Worm (Caenorhabditis elegans) whole organism, L4 larva: ENCODE data around the gene ubxn-5.
A peak's percentile ranks its signal among the peaks of the same experiment; 100 is the strongest.

Experiments used
- F10B5.3 ChIP-seq: sonication (generic microtip); optimal IDR thresholded peaks from 2 replicates; lab custom pipeline; 2016; ENCODE audit warnings: mild to moderate bottlenecking, missing genetic modification characterization, missing compliant biosample characterization
- R02D3.7 ChIP-seq: fragments of 150-350 bp; sonication (generic microtip); optimal IDR thresholded peaks from 3 replicates; lab custom pipeline; 2014; ENCODE audit warnings: missing biosample characterization, missing genetic modification characterization
- T20F7.1 ChIP-seq: fragments of 200-800 bp; sonication (Bioruptor generic); optimal IDR thresholded peaks from 2 replicates; lab custom pipeline; 2018; ENCODE audit warnings: mild to moderate bottlenecking, missing genetic modification characterization, missing compliant biosample characterization
- T26A8.4 ChIP-seq: fragments of 200-800 bp; sonication (Bioruptor generic); IDR thresholded peaks from 2 replicates; pipeline ENCODE4 v1.3.6; 2022; ENCODE audit warnings: missing genetic modification characterization, missing compliant biosample characterization
- Y48G9A.11 ChIP-seq: fragments of 200-800 bp; sonication (Bioruptor generic); IDR thresholded peaks from 2 replicates; pipeline ENCODE4 v1.3.6; 2022; ENCODE audit warnings: missing genetic modification reagents, missing genetic modification characterization, missing compliant biosample characterization
- Y5F2A.4 ChIP-seq: fragments of 200-800 bp; sonication (Bioruptor generic); optimal IDR thresholded peaks from 2 replicates; lab custom pipeline; 2018; ENCODE audit warnings: mild to moderate bottlenecking, missing genetic modification characterization, missing compliant biosample characterization
- ZK546.5 ChIP-seq, 2 experiments: sonication (generic microtip); optimal IDR thresholded peaks; 2 replicates each; lab custom pipeline; 2017; ENCODE audit warnings: missing biosample characterization in 2 of 2, missing genetic modification characterization in 2 of 2
- aha-1 ChIP-seq: fragments of 150-350 bp; peaks from one replicate; lab custom pipeline; 2014; ENCODE audit warnings: missing biosample characterization, missing genetic modification characterization
- ama-1 ChIP-seq: fragments of 150-350 bp; optimal IDR thresholded peaks from 2 replicates; lab custom pipeline; 2014; ENCODE audit warnings: inconsistent platforms, mixed read lengths
- arid-1 ChIP-seq: fragments of 200-800 bp; sonication (Bioruptor generic); conservative IDR thresholded peaks from 2 replicates; pipeline ENCODE4 v1.3.6; 2022; ENCODE audit warnings: missing genetic modification reagents, missing genetic modification characterization, missing compliant biosample characterization
- attf-4 ChIP-seq: sonication (generic microtip); optimal IDR thresholded peaks from 3 replicates; lab custom pipeline; 2017; ENCODE audit warnings: missing biosample characterization, missing genetic modification characterization
- ces-1 ChIP-seq: fragments of 150-350 bp; sonication (generic microtip); optimal IDR thresholded peaks from 4 replicates; lab custom pipeline; 2014; ENCODE audit warnings: missing biosample characterization, missing genetic modification reagents, missing genetic modification characterization
- daf-16 ChIP-seq, 3 experiments: sonication (generic microtip); optimal IDR thresholded peaks; 2 replicates each; lab custom pipeline; 2016 to 2017; ENCODE audit warnings: missing genetic modification characterization in 3 of 3, missing genetic modification reagents in 3 of 3, mild to moderate bottlenecking in 2 of 3, missing compliant biosample characterization in 2 of 3, missing biosample characterization in 1 of 3, moderate library complexity in 1 of 3
- daf-19 ChIP-seq: fragments of 200-800 bp; sonication (Bioruptor generic); conservative IDR thresholded peaks from 2 replicates; pipeline ENCODE4 v1.3.6; 2022; ENCODE audit warnings: missing genetic modification characterization, missing compliant biosample characterization
- dmd-6 ChIP-seq: fragments of 200-800 bp; sonication (Bioruptor generic); IDR thresholded peaks from 2 replicates; pipeline ENCODE4 v1.3.6; 2022; ENCODE audit warnings: missing genetic modification reagents, missing genetic modification characterization, missing compliant biosample characterization
- dmd-9 ChIP-seq: fragments of 200-800 bp; sonication (Bioruptor generic); IDR thresholded peaks from 2 replicates; pipeline ENCODE4 v1.3.6; 2022; ENCODE audit warnings: missing genetic modification reagents, missing genetic modification characterization, missing compliant biosample characterization
- dpl-1 ChIP-seq: fragments of 150-350 bp; optimal IDR thresholded peaks from 2 replicates; lab custom pipeline; 2014; ENCODE audit warnings: missing biosample characterization, missing genetic modification reagents, missing genetic modification characterization
- dve-1 ChIP-seq: sonication (generic microtip); optimal IDR thresholded peaks from 2 replicates; lab custom pipeline; 2017; ENCODE audit warnings: antibody characterized with exemption, mild to moderate bottlenecking, missing genetic modification characterization, missing compliant biosample characterization; ENCODE audit not compliant: insufficient read depth
- fkh-10 ChIP-seq: fragments of 150-350 bp; optimal IDR thresholded peaks from 2 replicates; lab custom pipeline; 2014; ENCODE audit warnings: missing biosample characterization, missing genetic modification reagents, missing genetic modification characterization
- hif-1 ChIP-seq, 2 experiments: sonication (generic microtip); optimal IDR thresholded peaks; 2 replicates each; lab custom pipeline; 2016 to 2017; ENCODE audit warnings: missing compliant biosample characterization in 2 of 2, missing genetic modification characterization in 2 of 2, missing genetic modification reagents in 2 of 2, missing genotype in 2 of 2, mild to moderate bottlenecking in 1 of 2
- hlh-11 ChIP-seq: fragments of 200-800 bp; sonication (Bioruptor generic); optimal IDR thresholded peaks from 2 replicates; lab custom pipeline; 2018; ENCODE audit warnings: mild to moderate bottlenecking, missing genetic modification characterization, missing compliant biosample characterization
- hlh-30 ChIP-seq: sonication (generic microtip); optimal IDR thresholded peaks from 2 replicates; lab custom pipeline; 2017; ENCODE audit warnings: antibody characterized with exemption, mild to moderate bottlenecking, missing genetic modification characterization, missing compliant biosample characterization; ENCODE audit not compliant: insufficient read depth
- hmg-1.1 ChIP-seq: fragments of 200-800 bp; sonication (Bioruptor generic); IDR thresholded peaks from 2 replicates; pipeline ENCODE4 v1.3.6; 2022; ENCODE audit warnings: missing genetic modification reagents, missing genetic modification characterization, missing compliant biosample characterization
- lin-1 ChIP-seq: fragments of 200-800 bp; sonication (Bioruptor generic); IDR thresholded peaks from 2 replicates; pipeline ENCODE4 v1.3.6; 2022; ENCODE audit warnings: missing genetic modification reagents, missing genetic modification characterization, missing compliant biosample characterization
- lin-38 ChIP-seq: fragments of 200-800 bp; sonication (Bioruptor generic); IDR thresholded peaks from 2 replicates; pipeline ENCODE4 v1.3.6; 2022; ENCODE audit warnings: missing genetic modification reagents, missing genetic modification characterization, missing compliant biosample characterization
- lsy-2 ChIP-seq, 2 experiments: fragments of 150-350 bp in 1 of 2; sonication (generic microtip) in 1 of 2; optimal IDR thresholded peaks; 2 replicates each; lab custom pipeline; 2014 to 2017; ENCODE audit warnings: missing biosample characterization in 2 of 2, missing genetic modification characterization in 2 of 2
- madf-5 ChIP-seq, 2 experiments: fragments of 200-800 bp; sonication (Bioruptor generic); IDR thresholded peaks; 2 replicates each; pipeline ENCODE4 v1.3.6; 2022; ENCODE audit warnings: missing compliant biosample characterization in 2 of 2, missing genetic modification characterization in 2 of 2
- mep-1 ChIP-seq: fragments of 150-350 bp; sonication (generic microtip); optimal IDR thresholded peaks from 3 replicates; lab custom pipeline; 2014; ENCODE audit warnings: missing biosample characterization, missing genetic modification characterization
- mes-2 ChIP-seq: sonication (generic microtip); optimal IDR thresholded peaks from 2 replicates; lab custom pipeline; 2016; ENCODE audit warnings: missing genotype, mild to moderate bottlenecking, missing genetic modification characterization, missing compliant biosample characterization; ENCODE audit not compliant: poor library complexity, severe bottlenecking
- nhr-102 ChIP-seq: sonication (generic microtip); optimal IDR thresholded peaks from 2 replicates; lab custom pipeline; 2016; ENCODE audit warnings: mild to moderate bottlenecking, missing genetic modification characterization, moderate library complexity, missing compliant biosample characterization
- nhr-11 ChIP-seq: fragments of 150-350 bp; optimal IDR thresholded peaks from 2 replicates; lab custom pipeline; 2014; ENCODE audit warnings: missing biosample characterization, missing genetic modification characterization
- nhr-28 ChIP-seq: fragments of 150-350 bp; optimal IDR thresholded peaks from 2 replicates; lab custom pipeline; 2014; ENCODE audit warnings: missing biosample characterization, missing genetic modification characterization
- nhr-41 ChIP-seq: fragments of 200-800 bp; sonication (Bioruptor generic); IDR thresholded peaks from 2 replicates; pipeline ENCODE4 v1.3.6; 2022; ENCODE audit warnings: missing genetic modification reagents, missing genetic modification characterization, missing compliant biosample characterization
- nhr-48 ChIP-seq: sonication (generic microtip); optimal IDR thresholded peaks from 2 replicates; lab custom pipeline; 2016; ENCODE audit warnings: mild to moderate bottlenecking, missing genetic modification characterization, missing compliant biosample characterization
- nhr-6 ChIP-seq: fragments of 150-350 bp; optimal IDR thresholded peaks from 2 replicates; lab custom pipeline; 2014; ENCODE audit warnings: missing biosample characterization, missing genetic modification characterization
- nhr-77 ChIP-seq: fragments of 150-350 bp; optimal IDR thresholded peaks from 2 replicates; lab custom pipeline; 2014; ENCODE audit warnings: missing biosample characterization, missing genetic modification characterization
- php-3 ChIP-seq: fragments of 200-800 bp; sonication (Bioruptor generic); IDR thresholded peaks from 2 replicates; pipeline ENCODE4 v1.3.6; 2022; ENCODE audit warnings: missing genetic modification reagents, missing genetic modification characterization, missing compliant biosample characterization
- pqm-1 ChIP-seq: sonication (generic microtip); optimal IDR thresholded peaks from 2 replicates; lab custom pipeline; 2017; ENCODE audit warnings: missing biosample characterization, missing genetic modification characterization
- rbr-2 ChIP-seq: sonication (generic microtip); optimal IDR thresholded peaks from 2 replicates; lab custom pipeline; 2016; ENCODE audit warnings: missing genotype, missing genetic modification characterization, missing compliant biosample characterization
- snpc-4 ChIP-seq: fragments of 150-350 bp; optimal IDR thresholded peaks from 2 replicates; lab custom pipeline; 2014; ENCODE audit warnings: missing biosample characterization, missing genetic modification characterization
- spr-1 ChIP-seq: sonication (generic microtip); optimal IDR thresholded peaks from 2 replicates; lab custom pipeline; 2016; ENCODE audit warnings: mild to moderate bottlenecking, missing genetic modification characterization, missing compliant biosample characterization
- tra-1 ChIP-seq: fragments of 200-800 bp; sonication (Bioruptor generic); IDR thresholded peaks from 2 replicates; pipeline ENCODE4 v1.3.6; 2022; ENCODE audit warnings: missing genetic modification reagents, missing genetic modification characterization, missing compliant biosample characterization
- unc-130 ChIP-seq: sonication (generic microtip); optimal IDR thresholded peaks from 2 replicates; lab custom pipeline; 2016; ENCODE audit warnings: missing genetic modification reagents, missing genetic modification characterization, missing compliant biosample characterization
- zag-1 ChIP-seq: fragments of 150-350 bp; optimal IDR thresholded peaks from 2 replicates; lab custom pipeline; 2014; ENCODE audit warnings: missing biosample characterization, missing genetic modification characterization
- zfp-3 ChIP-seq: fragments of 200-800 bp; sonication (Bioruptor generic); conservative IDR thresholded peaks from 2 replicates; pipeline ENCODE4 v1.3.6; 2022; ENCODE audit warnings: missing genetic modification reagents, missing genetic modification characterization, missing compliant biosample characterization
- zip-2 ChIP-seq: fragments of 150-350 bp; optimal IDR thresholded peaks from 2 replicates; lab custom pipeline; 2014; ENCODE audit warnings: missing biosample characterization, missing genetic modification characterization
- ztf-11 ChIP-seq: fragments of 150-350 bp; optimal IDR thresholded peaks from 2 replicates; lab custom pipeline; 2014; ENCODE audit warnings: missing biosample characterization, missing genetic modification characterization
- ztf-7 ChIP-seq: fragments of 150-350 bp; optimal IDR thresholded peaks from 2 replicates; lab custom pipeline; 2014; ENCODE audit warnings: missing biosample characterization, missing genetic modification characterization

The ubxn-5 gene

DNA sequence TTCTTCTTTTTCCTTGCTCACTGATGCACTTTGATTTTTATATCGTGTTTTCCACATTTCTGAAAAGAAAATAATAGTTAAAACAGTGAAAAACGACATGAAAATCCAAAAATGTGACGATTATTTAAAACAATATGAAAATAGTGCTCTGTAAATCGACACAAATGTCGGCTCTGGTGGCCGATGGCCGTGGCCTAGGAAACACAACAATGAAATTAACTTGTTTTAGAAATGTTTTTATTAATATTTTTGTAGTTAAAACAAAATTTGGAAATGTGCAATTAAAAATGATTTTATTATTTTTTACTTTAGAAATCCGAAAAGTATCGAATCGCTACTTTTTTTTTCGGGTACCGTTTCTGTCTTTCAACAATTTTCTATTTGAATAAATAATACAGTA, 33.5 kb downstream of the ubxn-5 start, which contains the start of gene arv-1:
Gene arv-1 (minus strand): TSS at position 65 of the 400 bp plus-strand sequence.
- TF ChIP-seq T26A8.4 (GFP tag; lab: Robert Waterston, UW) (peak; percentile 52; the same call in 1 of the 2 replicates), php-3 (GFP tag; lab: Robert Waterston, UW) (no peak), nhr-102 (tag; lab: Kevin White, UChicago) (peak; percentile 24), nhr-41 (GFP tag; lab: Robert Waterston, UW) (no peak), lin-1 (no peak), zag-1 (tag; lab: Kevin White, UChicago) (no peak), daf-19 (GFP tag; lab: Robert Waterston, UW) (0 out of 2 replicates have a peak, but pooled peaks have one; percentile 29), zip-2 (tag; lab: Kevin White, UChicago) (no peak), spr-1 (tag; lab: Kevin White, UChicago) (no peak), unc-130 (peak; percentile 56), dpl-1 (GFP tag; lab: Kevin White, UChicago) (peak; percentile 59), ces-1 (no peak), Y48G9A.11 (GFP tag; lab: Robert Waterston, UW) (no peak), dmd-6 (GFP tag; lab: Robert Waterston, UW) (peak; percentile 30; the same call in 1 of the 2 replicates), lin-38 (GFP tag; lab: Robert Waterston, UW) (peak; percentile 58), nhr-77 (peak; percentile 16), daf-16 (GFP tag; optimal IDR thresholded peaks at IDR 0.05; lab: Kevin White, UChicago) (no peak), daf-16 (tag; optimal IDR thresholded peaks at IDR 0.05; lab: Kevin White, UChicago) (peak; percentile 31), pqm-1 (tag; lab: Kevin White, UChicago) (peak; percentile 7), ztf-11 (no peak), dve-1 (tag; lab: Kevin White, UChicago) (peak; percentile 57), madf-5 (GFP tag; IDR thresholded peaks at IDR 0.05; lab: Robert Waterston, UW) (no peak), mep-1 (tag; lab: Kevin White, UChicago) (peak; percentile 38), aha-1 (tag; lab: Kevin White, UChicago) (peak; percentile 30), hlh-11 (tag; lab: Kevin White, UChicago) (no peak), hif-1 (tag; optimal IDR thresholded peaks at IDR 0.05; lab: Kevin White, UChicago) (peak in 1 of 2 experiments; percentile 68), hmg-1.1 (GFP tag; lab: Robert Waterston, UW) (no peak), attf-4 (tag; lab: Kevin White, UChicago) (no peak), nhr-6 (tag; lab: Kevin White, UChicago) (peak; percentile 43), zfp-3 (GFP tag; lab: Robert Waterston, UW) (no peak), rbr-2 (tag; lab: Kevin White, UChicago) (peak; percentile 40), mes-2 (tag; lab: Kevin White, UChicago) (peak; percentile 97), arid-1 (no peak), snpc-4 (tag; lab: Kevin White, UChicago) (no peak), nhr-48 (tag; lab: Kevin White, UChicago) (peak; percentile 2), dmd-9 (GFP tag; lab: Robert Waterston, UW) (no peak), ZK546.5 (tag; optimal IDR thresholded peaks at IDR 0.05; lab: Kevin White, UChicago) (no peak), F10B5.3 (tag; lab: Kevin White, UChicago) (no peak), R02D3.7 (peak; percentile 19), Y5F2A.4 (no peak), T20F7.1 (peak; percentile 74), lsy-2 (tag; optimal IDR thresholded peaks at IDR 0.05; lab: Kevin White, UChicago) (peak in 1 of 2 experiments; percentile 91), ama-1 (lab: Kevin White, UChicago) (no peak), nhr-28 (tag; lab: Kevin White, UChicago) (peak; percentile 72), nhr-11 (tag; lab: Kevin White, UChicago) (peak; percentile 52), fkh-10 (no peak), hlh-30 (tag; lab: Kevin White, UChicago) (peak; percentile 28), ztf-7 (tag; lab: Kevin White, UChicago) (no peak), tra-1 (no peak)
- TF ChIP-seq, all 104 proteins: peak for 24
